Worm (Caenorhabditis elegans) whole organism, L2 larva: ENCODE data around the gene ugt-55.

Experiments
- elt-1 ChIP-seq: fragments of 150-350 bp; optimal IDR thresholded peaks from 2 replicates; lab custom pipeline; 2014; ENCODE audit warnings: missing biosample characterization, missing genetic modification characterization
- ztf-11 ChIP-seq: sonication (generic microtip); optimal IDR thresholded peaks from 2 replicates; lab custom pipeline; 2017; ENCODE audit warnings: missing biosample characterization, missing genetic modification characterization

DNA sequence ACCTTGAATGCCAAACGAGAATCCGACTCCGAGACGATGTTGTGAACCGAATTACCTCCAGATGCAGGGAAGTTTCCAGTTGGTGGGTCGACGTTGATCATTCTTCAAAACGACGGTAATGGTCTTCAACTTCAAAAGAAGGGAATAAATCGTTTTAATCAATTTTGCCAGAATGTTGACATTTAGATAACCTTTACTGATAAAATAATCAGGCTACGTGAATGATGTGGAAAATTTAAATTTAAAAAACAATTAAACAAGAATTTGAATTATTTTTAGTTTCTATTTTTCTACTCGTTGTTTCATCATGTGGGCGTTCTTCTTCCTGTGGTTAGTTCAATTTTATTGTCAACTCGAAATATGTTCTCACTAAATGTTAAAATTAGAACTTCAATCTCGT lies 7.2 kb downstream of the ugt-55 start, which contains the start of gene ssp-35:
- no peak for TF ChIP-seq ztf-11 (tag; lab: Kevin White, UChicago)
- no peak for TF ChIP-seq elt-1 (tag; lab: Kevin White, UChicago)
